Fruit fly (Drosophila melanogaster): ENCODE results near the gene Ddr.

The Ddr gene

dm6 chr2L:6351809-6352182 lies 98.9 kb downstream of the Ddr start (continued):
- no peak for TF ChIP-seq hkb (optimal IDR thresholded peaks at IDR 0.05)
- peak; percentile 71 for TF ChIP-seq hkb (GFP tag; IDR thresholded peaks at IDR 0.05)
- peak; percentile 92 for TF ChIP-seq CG18599 (GFP tag; optimal IDR thresholded peaks at IDR 0.05)
- TF ChIP-seq tio (GFP tag; optimal IDR thresholded peaks at IDR 0.05): peak; percentile 76
- TF ChIP-seq Fer1 (GFP tag; optimal IDR thresholded peaks at IDR 0.05): peak; percentile 87
- TF ChIP-seq CG16779 (GFP tag; IDR thresholded peaks at IDR 0.05): peak; percentile 55; the same call in 1 of the 2 replicates
- TF ChIP-seq odd (GFP tag; optimal IDR thresholded peaks at IDR 0.05): peak; percentile 51
- peak; percentile 94 for TF ChIP-seq dysf (GFP tag; IDR thresholded peaks at IDR 0.05)
- TF ChIP-seq Hsf (GFP tag; optimal IDR thresholded peaks at IDR 0.05): peak; percentile 80
- no peak for TF ChIP-seq MESR4 (GFP tag; optimal IDR thresholded peaks at IDR 0.05)
- TF ChIP-seq Ada2b (GFP tag; IDR thresholded peaks at IDR 0.05): peak; percentile 83
- peak; percentile 75 for TF ChIP-seq sd (tag; optimal IDR thresholded peaks at IDR 0.05)
- peak; percentile 50 for TF ChIP-seq CG18764 (GFP tag; optimal IDR thresholded peaks at IDR 0.05)
- TF ChIP-seq shn (GFP tag; optimal IDR thresholded peaks at IDR 0.05): peak; percentile 69
- TF ChIP-seq Mad (GFP tag; optimal IDR thresholded peaks at IDR 0.05): peak; percentile 48
- peak; percentile 11 for TF ChIP-seq ab (GFP tag; optimal IDR thresholded peaks at IDR 0.05)
- TF ChIP-seq amos (GFP tag; IDR thresholded peaks at IDR 0.05; ENCODE audit: partially characterized antibody): peak; percentile 38; the same call in 1 of the 2 replicates
- TF ChIP-seq lov (optimal IDR thresholded peaks at IDR 0.05): no peak
- TF ChIP-seq lov (GFP tag; IDR thresholded peaks at IDR 0.05): no peak
- peak; percentile 91 for TF ChIP-seq sisA (GFP tag; IDR thresholded peaks at IDR 0.05)
- TF ChIP-seq CG1233 (GFP tag; optimal IDR thresholded peaks at IDR 0.05): peak; percentile 82
- no peak for TF ChIP-seq Sry-β (GFP tag; optimal IDR thresholded peaks at IDR 0.05)
- peak; percentile 42 for TF ChIP-seq CG1603 (tag; optimal IDR thresholded peaks at IDR 0.05)
- TF ChIP-seq cas (GFP tag; IDR thresholded peaks at IDR 0.05): peak; percentile 73
- TF ChIP-seq MBD-R2 (GFP tag; IDR thresholded peaks at IDR 0.05): peak; percentile 50; the same call in 1 of the 2 replicates
- peak; percentile 65 for TF ChIP-seq repo (GFP tag; optimal IDR thresholded peaks at IDR 0.05)
- peak; percentile 37 for TF ChIP-seq CG8089 (GFP tag; optimal IDR thresholded peaks at IDR 0.05)
- peak; percentile 54 for TF ChIP-seq CG6683 (GFP tag; optimal IDR thresholded peaks at IDR 0.05)
- TF ChIP-seq Dek (tag; optimal IDR thresholded peaks at IDR 0.05): peak; percentile 93
- TF ChIP-seq CG31224 (GFP tag; IDR thresholded peaks at IDR 0.05): peak; percentile 84
- peak; percentile 96 for TF ChIP-seq CG2678 (tag; optimal IDR thresholded peaks at IDR 0.05)
- peak; percentile 78 for TF ChIP-seq Hmx (GFP tag; optimal IDR thresholded peaks at IDR 0.05)
- TF ChIP-seq bcd (GFP tag; optimal IDR thresholded peaks at IDR 0.05): peak; percentile 84
- TF ChIP-seq CG4820 (GFP tag; optimal IDR thresholded peaks at IDR 0.05): peak; percentile 71
- peak; percentile 66 for TF ChIP-seq Deaf1 (tag; optimal IDR thresholded peaks at IDR 0.05)
- no peak for TF ChIP-seq Dfd (GFP tag; optimal IDR thresholded peaks at IDR 0.05)
- TF ChIP-seq CG15269 (tag; optimal IDR thresholded peaks at IDR 0.05): peak; percentile 91
- peak; percentile 67 for TF ChIP-seq CG31441 (GFP tag; IDR thresholded peaks at IDR 0.05)
- TF ChIP-seq CG9932 (GFP tag; IDR thresholded peaks at IDR 0.05): peak; percentile 95
- TF ChIP-seq CG10565 (GFP tag; optimal IDR thresholded peaks at IDR 0.05): no peak
- peak; percentile 18 for TF ChIP-seq Lhr (GFP tag; optimal IDR thresholded peaks at IDR 0.05)
- TF ChIP-seq chif (GFP tag; optimal IDR thresholded peaks at IDR 0.05): peak; percentile 73 to 78
- no peak for TF ChIP-seq nom (GFP tag; optimal IDR thresholded peaks at IDR 0.05)
- TF ChIP-seq Pdp1 (GFP tag; optimal IDR thresholded peaks at IDR 0.05): peak; percentile 85 to 94
- TF ChIP-seq eyg (GFP tag; optimal IDR thresholded peaks at IDR 0.05): peak; percentile 70
- TF ChIP-seq Max (GFP tag; optimal IDR thresholded peaks at IDR 0.05): peak; percentile 69
- peak; percentile 92 for TF ChIP-seq sob (GFP tag; IDR thresholded peaks at IDR 0.05)
- TF ChIP-seq run (tag; optimal IDR thresholded peaks at IDR 0.05): peak; percentile 59
- peak; percentile 56 for TF ChIP-seq ATbp (GFP tag; optimal IDR thresholded peaks at IDR 0.05)
- TF ChIP-seq CG8290 (GFP tag; optimal IDR thresholded peaks at IDR 0.05): peak; percentile 33
- no peak for TF ChIP-seq CG8290 (tag; optimal IDR thresholded peaks at IDR 0.05)
- peak; percentile 75 for TF ChIP-seq Ssrp (tag; optimal IDR thresholded peaks at IDR 0.05)

All from whole organism, embryonic.